Fruit fly (Drosophila melanogaster): ENCODE data around the gene CG3982.

Gene CG3982

DNA sequence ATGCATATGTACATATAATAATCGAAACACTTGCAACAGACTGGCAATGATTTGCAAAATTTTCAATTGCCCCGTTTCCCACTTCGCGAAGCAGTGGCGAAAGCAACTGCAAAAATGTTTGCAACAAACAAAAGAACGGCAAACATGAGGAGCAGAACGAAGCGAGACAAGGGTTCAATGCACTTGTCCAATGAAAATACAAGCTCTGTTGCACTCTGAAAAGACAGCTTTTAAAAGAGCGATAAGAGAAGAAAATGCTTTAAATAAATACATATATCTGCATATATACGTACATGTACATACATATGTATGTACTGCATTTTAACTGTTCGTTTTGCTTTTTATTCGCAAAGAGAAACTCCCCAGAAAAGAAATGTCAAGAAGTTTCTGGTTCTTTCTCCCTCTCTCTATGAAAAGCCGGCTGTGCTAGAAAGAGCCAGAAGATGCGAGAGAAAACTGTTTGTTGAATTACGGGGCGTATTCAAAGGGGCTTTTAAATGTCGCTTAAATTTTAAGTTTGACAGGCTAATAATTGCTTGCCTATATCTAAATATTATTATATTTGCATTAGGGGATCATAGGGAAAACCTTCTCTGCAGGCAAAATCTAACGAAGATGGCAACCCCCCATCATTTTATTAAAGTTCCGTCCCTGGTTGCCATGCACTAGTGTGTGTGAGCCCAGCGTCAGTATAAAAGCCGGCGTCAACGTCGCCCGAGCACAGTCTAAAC is 33.7 kb downstream of the CG3982 start, which contains the start of gene Hsp27 (continued):
- TF ChIP-seq bbx (GFP tag; IDR thresholded peaks at IDR 0.05; ENCODE audit: partially characterized antibody): peak; percentile 22; the same call in 1 of the 2 replicates
- no peak; the same call in 1 of the 2 replicates for TF ChIP-seq amos (GFP tag; IDR thresholded peaks at IDR 0.05; ENCODE audit: partially characterized antibody)
- TF ChIP-seq CG8089 (GFP tag; optimal IDR thresholded peaks at IDR 0.05): peak; percentile 83
- peak; percentile 98 for TF ChIP-seq CG3407 (GFP tag; optimal IDR thresholded peaks at IDR 0.05)
- peak; percentile 97 for TF ChIP-seq tio (GFP tag; optimal IDR thresholded peaks at IDR 0.05)
- peak; percentile 95 for TF ChIP-seq CG3065 (GFP tag; optimal IDR thresholded peaks at IDR 0.05)
- TF ChIP-seq CG14014 (GFP tag; IDR thresholded peaks at IDR 0.05): peak; percentile 96
- peak; percentile 96 for TF ChIP-seq CG31388 (GFP tag; optimal IDR thresholded peaks at IDR 0.05)
- peak; percentile 76 for TF ChIP-seq Myb (GFP tag; optimal IDR thresholded peaks at IDR 0.05)
- TF ChIP-seq CG1024 (GFP tag; IDR thresholded peaks at IDR 0.05): peak; percentile 94
- peak; percentile 97 for TF ChIP-seq wor (GFP tag; IDR thresholded peaks at IDR 0.05)
- peak; percentile 54 for TF ChIP-seq CG17912 (GFP tag; optimal IDR thresholded peaks at IDR 0.05)
- peak; percentile 99 to 100 for TF ChIP-seq bsh (GFP tag; optimal IDR thresholded peaks at IDR 0.05)
- TF ChIP-seq Lhr (GFP tag; optimal IDR thresholded peaks at IDR 0.05): peak; percentile 93
- TF ChIP-seq CG9215 (GFP tag; IDR thresholded peaks at IDR 0.05): peak; percentile 96
- peak; percentile 99 for TF ChIP-seq ara (GFP tag; IDR thresholded peaks at IDR 0.05)
- TF ChIP-seq CG16813 (GFP tag; IDR thresholded peaks at IDR 0.05; ENCODE audit: partially characterized antibody): no peak
- peak; percentile 82 for TF ChIP-seq ac (GFP tag; optimal IDR thresholded peaks at IDR 0.05)
- peak; percentile 97 for TF ChIP-seq otp (GFP tag; IDR thresholded peaks at IDR 0.05)
- peak; percentile 99 for TF ChIP-seq lmd (GFP tag; IDR thresholded peaks at IDR 0.05)
- peak; percentile 99 for TF ChIP-seq ranshi (GFP tag; IDR thresholded peaks at IDR 0.05)
- peak; percentile 99 for TF ChIP-seq CG34422 (GFP tag; IDR thresholded peaks at IDR 0.05)
- peak; percentile 94 for TF ChIP-seq YL-1 (GFP tag; optimal IDR thresholded peaks at IDR 0.05)
- TF ChIP-seq slou (GFP tag; optimal IDR thresholded peaks at IDR 0.05): peak; percentile 97
- peak; percentile 98 for TF ChIP-seq CG12391 (tag; optimal IDR thresholded peaks at IDR 0.05)
- peak; percentile 96 for TF ChIP-seq CG4617 (GFP tag; optimal IDR thresholded peaks at IDR 0.05; ENCODE audit: borderline replicate concordance)
- peak; percentile 96 for TF ChIP-seq MBD-R2 (GFP tag; IDR thresholded peaks at IDR 0.05)
- TF ChIP-seq Nf-YB (GFP tag; optimal IDR thresholded peaks at IDR 0.05): peak; percentile 86
- TF ChIP-seq CG12155 (GFP tag; optimal IDR thresholded peaks at IDR 0.05): peak; percentile 96
- peak; percentile 95 for TF ChIP-seq CG13424 (tag; optimal IDR thresholded peaks at IDR 0.05)
- TF ChIP-seq Xrp1 (GFP tag; IDR thresholded peaks at IDR 0.05): peak; percentile 99
- TF ChIP-seq Oli (tag; optimal IDR thresholded peaks at IDR 0.05): peak; percentile 99
- no peak for TF ChIP-seq Dfd (GFP tag; optimal IDR thresholded peaks at IDR 0.05)
- TF ChIP-seq CG9876 (GFP tag; optimal IDR thresholded peaks at IDR 0.05): peak; percentile 55
- TF ChIP-seq Hand (GFP tag; optimal IDR thresholded peaks at IDR 0.05): peak; percentile 92
- peak; percentile 99 for TF ChIP-seq ATbp (GFP tag; optimal IDR thresholded peaks at IDR 0.05)
- peak; percentile 96 for TF ChIP-seq CG15601 (tag; optimal IDR thresholded peaks at IDR 0.05)
- peak; percentile 97 for TF ChIP-seq CG6813 (GFP tag; optimal IDR thresholded peaks at IDR 0.05)
- peak; percentile 79 for TF ChIP-seq CG15696 (tag; optimal IDR thresholded peaks at IDR 0.05)
- no peak for TF ChIP-seq HLHmδ (GFP tag; optimal IDR thresholded peaks at IDR 0.05)
- TF ChIP-seq CG2116 (GFP tag; optimal IDR thresholded peaks at IDR 0.05): peak; percentile 82
- TF ChIP-seq fd96Cb (tag; optimal IDR thresholded peaks at IDR 0.05): peak; percentile 99
- TF ChIP-seq sob (GFP tag; IDR thresholded peaks at IDR 0.05): peak; percentile 98
- peak; percentile 96 for TF ChIP-seq CG10147 (GFP tag; optimal IDR thresholded peaks at IDR 0.05)
- TF ChIP-seq Neu2 (GFP tag; optimal IDR thresholded peaks at IDR 0.05; ENCODE audit: borderline replicate concordance): no peak
- TF ChIP-seq chn (GFP tag; optimal IDR thresholded peaks at IDR 0.05): peak; percentile 96
- TF ChIP-seq ci (GFP tag; IDR thresholded peaks at IDR 0.05): peak; percentile 99
- peak; percentile 99 for TF ChIP-seq CG18262 (tag; optimal IDR thresholded peaks at IDR 0.05)
- peak; percentile 93 for TF ChIP-seq Dip3 (GFP tag; optimal IDR thresholded peaks at IDR 0.05)

Measured in whole organism, embryonic.